Worm (Caenorhabditis elegans) whole organism, L1 larva: ENCODE data around the gene tsct-1.
A peak's percentile ranks its signal among the peaks of the same experiment; 100 is the strongest.

Source experiments
- C04F5.9 ChIP-seq: sonication (generic microtip); optimal IDR thresholded peaks from 2 replicates; lab custom pipeline; 2016; ENCODE audit warnings: missing genetic modification characterization, missing compliant biosample characterization
- C34B4.2 ChIP-seq: sonication (generic microtip); optimal IDR thresholded peaks from 2 replicates; lab custom pipeline; 2017; ENCODE audit warnings: mild to moderate bottlenecking, missing genetic modification characterization, missing compliant biosample characterization
- F16B12.6 ChIP-seq: fragments of 150-350 bp; optimal IDR thresholded peaks from 2 replicates; lab custom pipeline; 2014; ENCODE audit warnings: missing biosample characterization, missing genetic modification characterization
- ama-1 ChIP-seq: fragments of 150-350 bp; optimal IDR thresholded peaks from 2 replicates; lab custom pipeline; 2014
- blmp-1 ChIP-seq: fragments of 150-350 bp; optimal IDR thresholded peaks from 2 replicates; lab custom pipeline; 2014; ENCODE audit warnings: missing biosample characterization, missing genetic modification characterization
- ceh-63 ChIP-seq: fragments of 200-800 bp; sonication (Bioruptor generic); optimal IDR thresholded peaks from 2 replicates; lab custom pipeline; 2018; ENCODE audit warnings: mild to moderate bottlenecking, missing genetic modification characterization, missing compliant biosample characterization
- ceh-8 ChIP-seq: fragments of 200-800 bp; sonication (Bioruptor generic); optimal IDR thresholded peaks from 2 replicates; lab custom pipeline; 2018; ENCODE audit warnings: mild to moderate bottlenecking, missing genetic modification characterization, moderate library complexity, missing compliant biosample characterization
- ces-1 ChIP-seq: fragments of 150-350 bp; optimal IDR thresholded peaks from 2 replicates; lab custom pipeline; 2014; ENCODE audit warnings: missing biosample characterization, missing genetic modification reagents, missing genetic modification characterization
- dpl-1 ChIP-seq, 3 experiments: fragments of 150-350 bp in 2 of 3; sonication (generic microtip) in 1 of 3; optimal IDR thresholded peaks; 2 replicates each; lab custom pipeline; 2014 to 2017; ENCODE audit warnings: missing biosample characterization in 3 of 3, missing genetic modification characterization in 3 of 3, missing genetic modification reagents in 3 of 3
- efl-1 ChIP-seq, 4 experiments: fragments of 150-350 bp; optimal IDR thresholded peaks in 3 of 4; peaks in 1 of 4; 1 replicate in 1 of 4; 2 replicates in 3 of 4; lab custom pipeline; 2014; ENCODE audit warnings: missing biosample characterization in 2 of 4, missing genetic modification characterization in 2 of 4, missing genetic modification reagents in 2 of 4
- efl-3 ChIP-seq: fragments of 200-800 bp; sonication (Bioruptor generic); optimal IDR thresholded peaks from 2 replicates; lab custom pipeline; 2018; ENCODE audit warnings: mild to moderate bottlenecking, missing genetic modification characterization, missing compliant biosample characterization
- egl-13 ChIP-seq: sonication (generic microtip); optimal IDR thresholded peaks from 2 replicates; lab custom pipeline; 2016; ENCODE audit warnings: missing genotype, missing genetic modification reagents, missing genetic modification characterization, missing compliant biosample characterization
- egl-27 ChIP-seq, 2 experiments: fragments of 150-350 bp in 1 of 2; sonication (generic microtip); optimal IDR thresholded peaks; 3 replicates each; lab custom pipeline; 2017 to 2018; ENCODE audit warnings: missing biosample characterization in 2 of 2, missing genetic modification characterization in 2 of 2, missing genetic modification reagents in 2 of 2
- elt-2 ChIP-seq: sonication (generic microtip); optimal IDR thresholded peaks from 2 replicates; lab custom pipeline; 2016; ENCODE audit warnings: missing genetic modification characterization, mild to moderate bottlenecking, inconsistent platforms, missing compliant biosample characterization, missing genetic modification reagents
- fkh-10 ChIP-seq: sonication (generic microtip); optimal IDR thresholded peaks from 2 replicates; lab custom pipeline; 2017; ENCODE audit warnings: missing biosample characterization, missing genetic modification reagents, missing genetic modification characterization
- fkh-4 ChIP-seq: sonication (generic microtip); optimal IDR thresholded peaks from 2 replicates; lab custom pipeline; 2016; ENCODE audit warnings: missing compliant biosample characterization, missing genetic modification characterization, borderline replicate concordance
- fos-1 ChIP-seq: fragments of 150-350 bp; optimal IDR thresholded peaks from 2 replicates; lab custom pipeline; 2014; ENCODE audit warnings: missing biosample characterization, missing genetic modification characterization
- hlh-17 ChIP-seq: fragments of 200-800 bp; sonication (Bioruptor generic); optimal IDR thresholded peaks from 2 replicates; lab custom pipeline; 2018; ENCODE audit warnings: missing genetic modification characterization, mild to moderate bottlenecking, missing compliant biosample characterization, moderate library complexity, borderline replicate concordance
- hlh-4 ChIP-seq: sonication (generic microtip); optimal IDR thresholded peaks from 2 replicates; lab custom pipeline; 2016; ENCODE audit warnings: mild to moderate bottlenecking, missing genetic modification characterization, missing compliant biosample characterization
- irx-1 ChIP-seq: sonication (generic microtip); optimal IDR thresholded peaks from 2 replicates; lab custom pipeline; 2016; ENCODE audit warnings: missing genetic modification characterization, missing compliant biosample characterization
- isw-1 ChIP-seq: fragments of 200-800 bp; sonication (Bioruptor generic); IDR thresholded peaks from 2 replicates; pipeline ENCODE4 v1.3.6; 2022; ENCODE audit warnings: missing genetic modification characterization, missing compliant biosample characterization
- jun-1 ChIP-seq: fragments of 150-350 bp; optimal IDR thresholded peaks from 2 replicates; lab custom pipeline; 2014; ENCODE audit warnings: missing biosample characterization, missing genetic modification reagents, missing genetic modification characterization
- lin-15B ChIP-seq: fragments of 150-350 bp; sonication (generic microtip); optimal IDR thresholded peaks from 3 replicates; lab custom pipeline; 2014; ENCODE audit warnings: missing biosample characterization, missing genetic modification characterization
- lin-35 ChIP-seq, 2 experiments: fragments of 150-350 bp; optimal IDR thresholded peaks; 2 replicates each; lab custom pipeline; 2014; ENCODE audit warnings: missing biosample characterization in 2 of 2, missing genetic modification characterization in 2 of 2, missing genetic modification reagents in 2 of 2
- lin-39 ChIP-seq: fragments of 150-350 bp; optimal IDR thresholded peaks from 2 replicates; lab custom pipeline; 2014; ENCODE audit warnings: missing biosample characterization, missing genetic modification reagents, missing genetic modification characterization
- lir-3 ChIP-seq: sonication (generic microtip); optimal IDR thresholded peaks from 2 replicates; lab custom pipeline; 2016; ENCODE audit warnings: mild to moderate bottlenecking, missing genetic modification characterization, moderate library complexity, missing compliant biosample characterization; ENCODE audit not compliant: poor library complexity
- lsy-2 ChIP-seq, 2 experiments: fragments of 150-350 bp; optimal IDR thresholded peaks; 2 replicates each; lab custom pipeline; 2014; ENCODE audit warnings: missing biosample characterization in 2 of 2, missing genetic modification characterization in 2 of 2
- mdl-1 ChIP-seq, 2 experiments: fragments of 150-350 bp; optimal IDR thresholded peaks; 2 replicates each; lab custom pipeline; 2014 to 2017; ENCODE audit warnings: missing biosample characterization in 2 of 2, missing genetic modification characterization in 2 of 2, inconsistent platforms in 1 of 2
- mef-2 ChIP-seq: fragments of 150-350 bp; optimal IDR thresholded peaks from 2 replicates; lab custom pipeline; 2014; ENCODE audit warnings: missing biosample characterization, missing genetic modification characterization
- mep-1 ChIP-seq: fragments of 150-350 bp; optimal IDR thresholded peaks from 2 replicates; lab custom pipeline; 2014; ENCODE audit warnings: missing biosample characterization, missing genetic modification characterization
- nhr-11 ChIP-seq: fragments of 150-350 bp; optimal IDR thresholded peaks from 2 replicates; lab custom pipeline; 2014; ENCODE audit warnings: missing biosample characterization, missing genetic modification characterization
- nhr-19 ChIP-seq: fragments of 200-800 bp; sonication (Bioruptor generic); conservative IDR thresholded peaks from 2 replicates; pipeline ENCODE4 v1.3.6; 2022; ENCODE audit warnings: missing genetic modification characterization, missing compliant biosample characterization
- nhr-28 ChIP-seq: fragments of 150-350 bp; optimal IDR thresholded peaks from 2 replicates; lab custom pipeline; 2014; ENCODE audit warnings: missing biosample characterization, missing genetic modification characterization
- nhr-47 ChIP-seq: sonication (generic microtip); optimal IDR thresholded peaks from 2 replicates; lab custom pipeline; 2016; ENCODE audit warnings: mild to moderate bottlenecking, missing genetic modification characterization, moderate library complexity, missing compliant biosample characterization
- nhr-71 ChIP-seq: sonication (generic microtip); optimal IDR thresholded peaks from 2 replicates; lab custom pipeline; 2016; ENCODE audit warnings: mild to moderate bottlenecking, missing genetic modification characterization, moderate library complexity, missing compliant biosample characterization
- nhr-77 ChIP-seq: fragments of 150-350 bp; optimal IDR thresholded peaks from 2 replicates; lab custom pipeline; 2014; ENCODE audit warnings: missing biosample characterization, missing genetic modification characterization
- nhr-84 ChIP-seq: sonication (generic microtip); optimal IDR thresholded peaks from 2 replicates; lab custom pipeline; 2017; ENCODE audit warnings: missing biosample characterization, missing genetic modification characterization
- nhr-90 ChIP-seq: sonication (generic microtip); optimal IDR thresholded peaks from 2 replicates; lab custom pipeline; 2016; ENCODE audit warnings: mild to moderate bottlenecking, missing genetic modification characterization, missing compliant biosample characterization; ENCODE audit not compliant: poor library complexity
- pag-3 ChIP-seq: sonication (generic microtip); optimal IDR thresholded peaks from 2 replicates; lab custom pipeline; 2017; ENCODE audit warnings: missing genetic modification characterization, mild to moderate bottlenecking, missing compliant biosample characterization, antibody characterized with exemption, borderline replicate concordance; ENCODE audit not compliant: insufficient read depth
- pqm-1 ChIP-seq: sonication (generic microtip); optimal IDR thresholded peaks from 3 replicates; lab custom pipeline; 2017; ENCODE audit warnings: missing biosample characterization, missing genetic modification characterization
- rnt-1 ChIP-seq: sonication (generic microtip); optimal IDR thresholded peaks from 2 replicates; lab custom pipeline; 2016; ENCODE audit warnings: mild to moderate bottlenecking, missing genetic modification characterization, moderate library complexity, missing compliant biosample characterization
- skn-1 ChIP-seq: fragments of 150-350 bp; optimal IDR thresholded peaks from 2 replicates; lab custom pipeline; 2014; ENCODE audit warnings: missing biosample characterization, missing genetic modification characterization
- snpc-4 ChIP-seq: fragments of 150-350 bp; optimal IDR thresholded peaks from 2 replicates; lab custom pipeline; 2014; ENCODE audit warnings: missing biosample characterization, missing genetic modification characterization
- sox-4 ChIP-seq: sonication (generic microtip); optimal IDR thresholded peaks from 2 replicates; lab custom pipeline; 2016; ENCODE audit warnings: missing genetic modification characterization, missing compliant biosample characterization
- tbx-2 ChIP-seq: sonication (generic microtip); optimal IDR thresholded peaks from 2 replicates; lab custom pipeline; 2016; ENCODE audit warnings: missing genetic modification characterization, missing compliant biosample characterization
- unc-130 ChIP-seq: fragments of 150-350 bp; optimal IDR thresholded peaks from 2 replicates; lab custom pipeline; 2017; ENCODE audit warnings: missing biosample characterization, missing genetic modification characterization, inconsistent platforms
- unc-30 ChIP-seq: sonication (generic microtip); optimal IDR thresholded peaks from 2 replicates; lab custom pipeline; 2017; ENCODE audit warnings: missing biosample characterization, missing genetic modification characterization
- unc-86 ChIP-seq: sonication (generic microtip); optimal IDR thresholded peaks from 2 replicates; lab custom pipeline; 2016; ENCODE audit warnings: missing genetic modification characterization, missing compliant biosample characterization
- vab-15 ChIP-seq: sonication (generic microtip); optimal IDR thresholded peaks from 2 replicates; lab custom pipeline; 2017; ENCODE audit warnings: missing genotype, mild to moderate bottlenecking, missing genetic modification characterization, missing compliant biosample characterization
- zag-1 ChIP-seq: fragments of 150-350 bp; optimal IDR thresholded peaks from 2 replicates; lab custom pipeline; 2014; ENCODE audit warnings: missing biosample characterization, missing genetic modification characterization
- zip-4 ChIP-seq: fragments of 200-800 bp; sonication (Bioruptor generic); optimal IDR thresholded peaks from 2 replicates; lab custom pipeline; 2018; ENCODE audit warnings: mild to moderate bottlenecking, missing genetic modification characterization, moderate library complexity, missing compliant biosample characterization
- ztf-11 ChIP-seq, 2 experiments: sonication (generic microtip); optimal IDR thresholded peaks; 2 replicates each; lab custom pipeline; 2016 to 2017; ENCODE audit warnings: missing genetic modification characterization in 2 of 2, missing biosample characterization in 1 of 2, missing compliant biosample characterization in 1 of 2
- ztf-4 ChIP-seq: fragments of 150-350 bp; optimal IDR thresholded peaks from 2 replicates; lab custom pipeline; 2014; ENCODE audit warnings: missing biosample characterization, missing genetic modification characterization

Gene tsct-1

ce11 chrX:12458021-12458420 lies 24.1 kb downstream of the tsct-1 start:
- TF ChIP-seq isw-1 (GFP tag; lab: Robert Waterston, UW) (no peak), hlh-4 (tag; lab: Kevin White, UChicago) (no peak), skn-1 (tag; lab: Kevin White, UChicago) (peak; percentile 48), nhr-77 (tag; lab: Kevin White, UChicago) (no peak), fkh-10 (GFP tag; lab: Kevin White, UChicago) (no peak), efl-3 (GFP tag; lab: Kevin White, UChicago) (no peak), egl-27 (tag; optimal IDR thresholded peaks at IDR 0.05; lab: Kevin White, UChicago) (no peak), pqm-1 (no peak), nhr-28 (no peak), F16B12.6 (tag; lab: Kevin White, UChicago) (no peak), zag-1 (no peak), lin-39 (tag; lab: Kevin White, UChicago) (peak; percentile 9), rnt-1 (tag; lab: Kevin White, UChicago) (peak; percentile 53), zip-4 (GFP tag; lab: Kevin White, UChicago) (no peak), pag-3 (tag; lab: Kevin White, UChicago) (no peak), efl-1 (optimal IDR thresholded peaks at IDR 0.05; lab: Kevin White, UChicago) (peak in 1 of 2 experiments; percentile 13), efl-1 (GFP tag; optimal IDR thresholded peaks at IDR 0.05 in 1 of 2; lab: Kevin White, UChicago) (peak in 1 of 2 experiments; percentile 50), nhr-11 (tag; lab: Kevin White, UChicago) (no peak), nhr-84 (tag; lab: Kevin White, UChicago) (no peak), C34B4.2 (no peak), ztf-11 (tag; optimal IDR thresholded peaks at IDR 0.05; lab: Kevin White, UChicago) (no peak), ceh-8 (no peak), ceh-63 (no peak), nhr-71 (tag; lab: Kevin White, UChicago) (peak; percentile 63), nhr-90 (tag; lab: Kevin White, UChicago) (peak; percentile 74), ama-1 (no peak), ces-1 (no peak), blmp-1 (peak; percentile 62), unc-130 (tag; lab: Kevin White, UChicago) (no peak), jun-1 (tag; lab: Kevin White, UChicago) (peak; percentile 31), nhr-47 (tag; lab: Kevin White, UChicago) (peak; percentile 58), sox-4 (tag; lab: Kevin White, UChicago) (no peak), egl-13 (tag; lab: Kevin White, UChicago) (no peak), lin-15B (no peak), C04F5.9 (tag; lab: Kevin White, UChicago) (no peak), lsy-2 (tag; optimal IDR thresholded peaks at IDR 0.05; lab: Kevin White, UChicago) (peak in 1 of 2 experiments; percentile 38), lir-3 (peak; percentile 27), lin-35 (GFP tag; optimal IDR thresholded peaks at IDR 0.05; lab: Kevin White, UChicago) (peak in 1 of 2 experiments; percentile 65), unc-86 (tag; lab: Kevin White, UChicago) (no peak), unc-30 (no peak), nhr-19 (GFP tag; lab: Robert Waterston, UW) (peak; percentile 57), tbx-2 (tag; lab: Kevin White, UChicago) (peak; percentile 7), vab-15 (tag; lab: Kevin White, UChicago) (no peak), mep-1 (tag; lab: Kevin White, UChicago) (peak; percentile 51), dpl-1 (GFP tag; optimal IDR thresholded peaks at IDR 0.05; lab: Kevin White, UChicago) (no peak), fkh-4 (tag; lab: Kevin White, UChicago) (no peak), fos-1 (tag; lab: Kevin White, UChicago) (no peak), irx-1 (peak; percentile 20), hlh-17 (GFP tag; lab: Kevin White, UChicago) (no peak), mdl-1 (tag; optimal IDR thresholded peaks at IDR 0.05; lab: Kevin White, UChicago) (peak in 1 of 2 experiments; percentile 35), snpc-4 (tag; lab: Kevin White, UChicago) (no peak), elt-2 (tag; lab: Kevin White, UChicago) (no peak), ztf-4 (tag; lab: Kevin White, UChicago) (no peak), mef-2 (no peak)
